Fruit fly (Drosophila melanogaster) whole organism, wandering third instar larva: ENCODE measurements around the gene msps.

ENCODE experiments used
- CrebA ChIP-seq: fragments of 200-800 bp; sonication (Bioruptor generic); optimal IDR thresholded peaks from 2 replicates; lab custom pipeline; 2016; ENCODE audit warnings: missing biosample characterization, mild to moderate bottlenecking, missing genetic modification characterization, borderline replicate concordance
- h ChIP-seq: fragments of 200-800 bp; sonication (Bioruptor generic); optimal IDR thresholded peaks from 3 replicates; lab custom pipeline; 2016; ENCODE audit warnings: missing biosample characterization, mild to moderate bottlenecking, missing genetic modification characterization

dm6 chr3R:16083578-16083977 lies 33.0 kb downstream of the msps start, which contains the start of gene sxe2:
- no peak for TF ChIP-seq CrebA (GFP tag; lab: Kevin White, UChicago)
- no peak for TF ChIP-seq h
